Worm (Caenorhabditis elegans) whole organism, young adult: ENCODE data around the gene comt-5.
A peak's percentile ranks its signal among the peaks of the same experiment; 100 is the strongest.

Experiments
- B0261.1 ChIP-seq: sonication (generic microtip); optimal IDR thresholded peaks from 2 replicates; lab custom pipeline; 2016; ENCODE audit warnings: mild to moderate bottlenecking, missing genetic modification characterization, moderate library complexity, missing compliant biosample characterization
- B0336.3 ChIP-seq: fragments of 200-800 bp; sonication (Bioruptor generic); IDR thresholded peaks from 2 replicates; pipeline ENCODE4 v1.3.6; 2022; ENCODE audit warnings: missing genetic modification characterization, missing compliant biosample characterization
- D2030.7 ChIP-seq: fragments of 200-800 bp; sonication (Bioruptor generic); IDR thresholded peaks from 2 replicates; pipeline ENCODE4 v1.3.6; 2022; ENCODE audit warnings: missing genetic modification reagents, missing genetic modification characterization, missing compliant biosample characterization
- F49E8.2 ChIP-seq: sonication (generic microtip); optimal IDR thresholded peaks from 3 replicates; lab custom pipeline; 2017; ENCODE audit warnings: missing genetic modification characterization, mild to moderate bottlenecking, missing compliant biosample characterization, antibody characterized with exemption, moderate library complexity; ENCODE audit not compliant: insufficient read depth
- T07F8.4 ChIP-seq: sonication (generic microtip); optimal IDR thresholded peaks from 2 replicates; lab custom pipeline; 2016; ENCODE audit warnings: mild to moderate bottlenecking, missing genetic modification characterization, moderate library complexity, missing compliant biosample characterization
- T26A5.8 ChIP-seq: sonication (generic microtip); optimal IDR thresholded peaks from 2 replicates; lab custom pipeline; 2016; ENCODE audit warnings: missing genetic modification characterization, missing compliant biosample characterization
- Y95B8A.8 ChIP-seq: fragments of 200-800 bp; sonication (Bioruptor generic); IDR thresholded peaks from 2 replicates; pipeline ENCODE4 v1.3.6; 2022; ENCODE audit warnings: missing genetic modification reagents, missing genetic modification characterization, missing compliant biosample characterization
- athp-1 ChIP-seq: sonication (generic microtip); optimal IDR thresholded peaks from 2 replicates; lab custom pipeline; 2017; ENCODE audit warnings: mild to moderate bottlenecking, missing genetic modification characterization, missing compliant biosample characterization
- attf-3 ChIP-seq: fragments of 200-800 bp; sonication (Bioruptor generic); conservative IDR thresholded peaks from 2 replicates; pipeline ENCODE4 v1.3.6; 2022; ENCODE audit warnings: missing genetic modification reagents, missing genetic modification characterization, missing compliant biosample characterization
- attf-5 ChIP-seq: fragments of 200-800 bp; sonication (Bioruptor generic); optimal IDR thresholded peaks from 2 replicates; lab custom pipeline; 2018; ENCODE audit warnings: mild to moderate bottlenecking, missing genetic modification characterization, missing compliant biosample characterization
- bed-2 ChIP-seq: fragments of 200-800 bp; sonication (Bioruptor generic); IDR thresholded peaks from 2 replicates; pipeline ENCODE4 v1.3.6; 2022; ENCODE audit warnings: missing genetic modification reagents, missing genetic modification characterization, missing compliant biosample characterization
- cebp-1 ChIP-seq, 2 experiments: fragments of 200-800 bp in 1 of 2; sonication (Bioruptor generic) in 1 of 2; sonication (generic microtip) in 1 of 2; IDR thresholded peaks in 1 of 2; optimal IDR thresholded peaks in 1 of 2; 2 replicates each; pipeline versions ENCODE4 v1.3.6 to Lab custom; 2017 to 2022; ENCODE audit warnings: missing compliant biosample characterization in 2 of 2, missing genetic modification characterization in 2 of 2, mild to moderate bottlenecking in 1 of 2, missing genetic modification reagents in 1 of 2, moderate library complexity in 1 of 2
- ceh-40 ChIP-seq: fragments of 200-800 bp; sonication (Bioruptor generic); IDR thresholded peaks from 2 replicates; pipeline ENCODE4 v1.3.6; 2022; ENCODE audit warnings: missing genetic modification characterization, missing compliant biosample characterization
- ceh-58 ChIP-seq: fragments of 200-800 bp; sonication (Bioruptor generic); IDR thresholded peaks from 2 replicates; pipeline ENCODE4 v1.3.6; 2022; ENCODE audit warnings: missing genetic modification characterization, missing compliant biosample characterization
- ceh-79 ChIP-seq: sonication (generic microtip); optimal IDR thresholded peaks from 2 replicates; lab custom pipeline; 2017; ENCODE audit warnings: mild to moderate bottlenecking, missing genetic modification characterization, missing compliant biosample characterization
- die-1 ChIP-seq: sonication (generic microtip); optimal IDR thresholded peaks from 2 replicates; lab custom pipeline; 2016; ENCODE audit warnings: missing genotype, mild to moderate bottlenecking, missing genetic modification characterization, missing compliant biosample characterization
- dox-1 ChIP-seq: fragments of 200-800 bp; sonication (Bioruptor generic); IDR thresholded peaks from 2 replicates; pipeline ENCODE4 v1.3.6; 2022; ENCODE audit warnings: missing genetic modification reagents, missing genetic modification characterization, missing compliant biosample characterization
- efl-1 ChIP-seq: fragments of 150-350 bp; optimal IDR thresholded peaks from 2 replicates; lab custom pipeline; 2014; ENCODE audit warnings: missing biosample characterization, missing genetic modification reagents, missing genetic modification characterization
- egl-18 ChIP-seq: fragments of 200-800 bp; sonication (Bioruptor generic); IDR thresholded peaks from 2 replicates; pipeline ENCODE4 v1.3.6; 2022; ENCODE audit warnings: missing genetic modification reagents, missing genetic modification characterization, missing compliant biosample characterization
- egrh-3 ChIP-seq: fragments of 200-800 bp; sonication (Bioruptor generic); IDR thresholded peaks from 2 replicates; pipeline ENCODE4 v1.3.6; 2022; ENCODE audit warnings: missing genetic modification reagents, missing genetic modification characterization, missing compliant biosample characterization
- gei-17 ChIP-seq: fragments of 200-800 bp; sonication (Bioruptor generic); optimal IDR thresholded peaks from 2 replicates; lab custom pipeline; 2018; ENCODE audit warnings: mild to moderate bottlenecking, missing genetic modification characterization, missing compliant biosample characterization
- hmg-20 ChIP-seq: fragments of 200-800 bp; sonication (Bioruptor generic); IDR thresholded peaks from 2 replicates; pipeline ENCODE4 v1.3.6; 2022; ENCODE audit warnings: missing genetic modification reagents, missing genetic modification characterization, missing compliant biosample characterization
- hsf-1 ChIP-seq: fragments of 200-800 bp; sonication (Bioruptor generic); IDR thresholded peaks from 2 replicates; pipeline ENCODE4 v1.3.6; 2022; ENCODE audit warnings: missing genetic modification reagents, missing genetic modification characterization, missing compliant biosample characterization
- lag-1 ChIP-seq: fragments of 200-800 bp; sonication (Bioruptor generic); IDR thresholded peaks from 2 replicates; pipeline ENCODE4 v1.3.6; 2022; ENCODE audit warnings: missing genetic modification reagents, missing genetic modification characterization, missing compliant biosample characterization
- lin-26 ChIP-seq: fragments of 200-800 bp; sonication (Bioruptor generic); IDR thresholded peaks from 2 replicates; pipeline ENCODE4 v1.3.6; 2022; ENCODE audit warnings: missing genetic modification reagents, missing genetic modification characterization, missing compliant biosample characterization
- lin-54 ChIP-seq: fragments of 200-800 bp; sonication (Bioruptor generic); optimal IDR thresholded peaks from 2 replicates; lab custom pipeline; 2018; ENCODE audit warnings: mild to moderate bottlenecking, missing genetic modification characterization, missing compliant biosample characterization
- madf-3 ChIP-seq: fragments of 200-800 bp; sonication (Bioruptor generic); IDR thresholded peaks from 2 replicates; pipeline ENCODE4 v1.3.6; 2022; ENCODE audit warnings: missing genetic modification reagents, missing genetic modification characterization, missing compliant biosample characterization
- nhr-80 ChIP-seq: sonication (generic microtip); optimal IDR thresholded peaks from 2 replicates; lab custom pipeline; 2016; ENCODE audit warnings: missing genetic modification characterization, missing compliant biosample characterization
- rpc-1 ChIP-seq, 2 experiments: fragments of 150-350 bp in 1 of 2; sonication (generic microtip) in 1 of 2; optimal IDR thresholded peaks; 2 replicates each; lab custom pipeline; 2014 to 2018; ENCODE audit warnings: missing biosample characterization in 1 of 2, missing genetic modification characterization in 1 of 2, missing genetic modification reagents in 1 of 2, missing genotype in 1 of 2
- sea-2 ChIP-seq: fragments of 200-800 bp; sonication (Bioruptor generic); IDR thresholded peaks from 2 replicates; pipeline ENCODE4 v1.3.6; 2022; ENCODE audit warnings: missing genetic modification characterization, missing compliant biosample characterization
- somi-1 ChIP-seq: fragments of 200-800 bp; sonication (Bioruptor generic); optimal IDR thresholded peaks from 2 replicates; lab custom pipeline; 2018; ENCODE audit warnings: mild to moderate bottlenecking, missing genetic modification characterization, missing compliant biosample characterization
- unc-62 ChIP-seq: fragments of 150-350 bp; optimal IDR thresholded peaks from 2 replicates; lab custom pipeline; 2014; ENCODE audit warnings: missing biosample characterization, missing genetic modification reagents, missing genetic modification characterization
- zfh-2 ChIP-seq: fragments of 200-800 bp; sonication (Bioruptor generic); conservative IDR thresholded peaks from 2 replicates; pipeline ENCODE4 v1.3.6; 2022; ENCODE audit warnings: missing genetic modification reagents, missing genetic modification characterization, missing compliant biosample characterization
- ztf-22 ChIP-seq: fragments of 200-800 bp; sonication (Bioruptor generic); optimal IDR thresholded peaks from 2 replicates; lab custom pipeline; 2018; ENCODE audit warnings: mild to moderate bottlenecking, missing genetic modification characterization, moderate library complexity, missing compliant biosample characterization
- ztf-25 ChIP-seq: fragments of 200-800 bp; sonication (Bioruptor generic); IDR thresholded peaks from 2 replicates; pipeline ENCODE4 v1.3.6; 2022; ENCODE audit warnings: missing genetic modification reagents, missing genetic modification characterization, missing compliant biosample characterization

Gene comt-5

ce11 chrV:2050790-2051189 is 2.6 kb downstream of the comt-5 start:
- TF ChIP-seq T26A5.8 (tag; lab: Kevin White, UChicago) (no peak), zfh-2 (GFP tag; lab: Robert Waterston, UW) (peak; percentile 93), F49E8.2 (no peak), dox-1 (GFP tag; lab: Robert Waterston, UW) (no peak), T07F8.4 (no peak), unc-62 (GFP tag; lab: Kevin White, UChicago) (no peak), ceh-58 (GFP tag; lab: Robert Waterston, UW) (no peak), Y95B8A.8 (GFP tag; lab: Robert Waterston, UW) (no peak), madf-3 (0 out of 2 replicates have a peak, but pooled peaks have one; percentile 38), ztf-25 (GFP tag; lab: Robert Waterston, UW) (no peak), sea-2 (GFP tag; lab: Robert Waterston, UW) (no peak), gei-17 (GFP tag; lab: Kevin White, UChicago) (no peak), lin-54 (no peak), hmg-20 (GFP tag; lab: Robert Waterston, UW) (no peak), egl-18 (GFP tag; lab: Robert Waterston, UW) (0 out of 2 replicates have a peak, but pooled peaks have one; percentile 28), bed-2 (GFP tag; lab: Robert Waterston, UW) (no peak), B0336.3 (GFP tag; lab: Robert Waterston, UW) (no peak), ceh-40 (no peak), egrh-3 (GFP tag; lab: Robert Waterston, UW) (peak; percentile 97), lin-26 (GFP tag; lab: Robert Waterston, UW) (0 out of 2 replicates have a peak, but pooled peaks have one; percentile 48), attf-3 (GFP tag; lab: Robert Waterston, UW) (no peak), hsf-1 (GFP tag; lab: Robert Waterston, UW) (0 out of 2 replicates have a peak, but pooled peaks have one; percentile 8), ztf-22 (GFP tag; lab: Kevin White, UChicago) (no peak), D2030.7 (GFP tag; lab: Robert Waterston, UW) (no peak)

ce11 chrV:2050136-2050535 is 3.3 kb downstream of the comt-5 start, which contains the start of gene comt-4:
Gene comt-4 (minus strand): TSS chrV:2050185.
- TF ChIP-seq efl-1 (GFP tag; lab: Kevin White, UChicago) = no peak
- TF ChIP-seq nhr-80 (tag; lab: Kevin White, UChicago) = peak; percentile 31
- TF ChIP-seq attf-5 (GFP tag; lab: Kevin White, UChicago) = no peak
- TF ChIP-seq B0261.1 (tag; lab: Kevin White, UChicago) = no peak

- no peak for TF ChIP-seq T26A5.8 (tag; lab: Kevin White, UChicago)
- no peak for TF ChIP-seq rpc-1 (optimal IDR thresholded peaks at IDR 0.05; lab: Kevin White, UChicago)
- TF ChIP-seq rpc-1 (tag; optimal IDR thresholded peaks at IDR 0.05; lab: Kevin White, UChicago) = no peak
- no peak for TF ChIP-seq lag-1 (GFP tag; lab: Robert Waterston, UW)
- TF ChIP-seq somi-1 (GFP tag; lab: Kevin White, UChicago) = no peak
- TF ChIP-seq hmg-20 (GFP tag; lab: Robert Waterston, UW) = no peak
- TF ChIP-seq athp-1 (tag; lab: Kevin White, UChicago) = no peak
- no peak for TF ChIP-seq gei-17 (GFP tag; lab: Kevin White, UChicago)
- no peak for TF ChIP-seq ceh-79 (tag; lab: Kevin White, UChicago)
- TF ChIP-seq cebp-1 (GFP tag; IDR thresholded peaks at IDR 0.05; lab: Robert Waterston, UW) = no peak
- TF ChIP-seq cebp-1 (tag; optimal IDR thresholded peaks at IDR 0.05; lab: Kevin White, UChicago) = no peak
- TF ChIP-seq die-1 (tag; lab: Kevin White, UChicago) = no peak
Measured at ce11 chrV:2045956-2046355, 7.5 kb downstream of the comt-5 start, which contains the start of gene Y40B10A.5. Gene Y40B10A.5 (minus strand): TSS chrV:2046056.
